Worm (Caenorhabditis elegans) whole organism, late embryonic: ENCODE results near the gene D1025.1.

Source experiments
- ama-1 ChIP-seq: fragments of 150-350 bp; optimal IDR thresholded peaks from 2 replicates; lab custom pipeline; 2014
- ceh-2 ChIP-seq: sonication (generic microtip); optimal IDR thresholded peaks from 2 replicates; lab custom pipeline; 2016; ENCODE audit warnings: missing genotype, missing genetic modification characterization, missing compliant biosample characterization
- ceh-22 ChIP-seq: sonication (generic microtip); optimal IDR thresholded peaks from 2 replicates; lab custom pipeline; 2017; ENCODE audit warnings: missing biosample characterization, missing genetic modification characterization
- ceh-31 ChIP-seq: sonication (generic microtip); optimal IDR thresholded peaks from 2 replicates; lab custom pipeline; 2016; ENCODE audit warnings: missing genetic modification characterization, missing compliant biosample characterization
- hlh-30 ChIP-seq: sonication (generic microtip); optimal IDR thresholded peaks from 2 replicates; lab custom pipeline; 2017; ENCODE audit warnings: antibody characterized with exemption, missing genetic modification characterization, missing compliant biosample characterization; ENCODE audit not compliant: insufficient read depth
- pha-4 ChIP-seq: fragments of 150-350 bp; optimal IDR thresholded peaks from 2 replicates; lab custom pipeline; 2018; ENCODE audit warnings: missing biosample characterization, missing genetic modification reagents, missing genetic modification characterization
- unc-55 ChIP-seq: sonication (generic microtip); optimal IDR thresholded peaks from 2 replicates; lab custom pipeline; 2017; ENCODE audit warnings: missing biosample characterization, missing genetic modification reagents, missing genetic modification characterization

ce11 chrX:14504551-14504902 lies 16.0 kb upstream of the D1025.1 start:
- TF ChIP-seq ceh-31 (tag; lab: Kevin White, UChicago) (no peak), ama-1 (lab: Kevin White, UChicago) (no peak), pha-4 (tag; lab: Kevin White, UChicago) (no peak), hlh-30 (tag; lab: Kevin White, UChicago) (no peak), unc-55 (GFP tag; lab: Kevin White, UChicago) (no peak), ceh-2 (no peak), ceh-22 (tag; lab: Kevin White, UChicago) (no peak)
